Fruit fly (Drosophila melanogaster) whole organism, embryonic: ENCODE data around the gene CG4101.

Experiments
- Aef1 ChIP-seq: fragments of 200-800 bp; sonication (Bioruptor generic); IDR thresholded peaks from 3 replicates; pipeline ENCODE4 v1.3.6; 2022; ENCODE audit warnings: missing biosample characterization, missing genetic modification characterization
- CG10267 ChIP-seq: fragments of 200-800 bp; sonication (Bioruptor generic); optimal IDR thresholded peaks from 2 replicates; lab custom pipeline; 2018; ENCODE audit warnings: missing biosample characterization, mild to moderate bottlenecking, missing genetic modification characterization, moderate library complexity
- CG10366 ChIP-seq: fragments of 200-800 bp; sonication (Bioruptor generic); IDR thresholded peaks from 2 replicates; pipeline ENCODE4 v1.3.6; 2022; ENCODE audit warnings: missing biosample characterization, missing genetic modification characterization
- CG10565 ChIP-seq: fragments of 200-800 bp; sonication (Bioruptor generic); optimal IDR thresholded peaks from 3 replicates; lab custom pipeline; 2016; ENCODE audit warnings: missing biosample characterization, mild to moderate bottlenecking, missing genetic modification characterization
- CG11504 ChIP-seq: fragments of 200-800 bp; sonication (Bioruptor generic); optimal IDR thresholded peaks from 3 replicates; lab custom pipeline; 2019; ENCODE audit warnings: missing biosample characterization, mild to moderate bottlenecking, missing genetic modification characterization, moderate library complexity
- CG12104 ChIP-seq: fragments of 200-800 bp; sonication (Bioruptor generic); optimal IDR thresholded peaks from 3 replicates; lab custom pipeline; 2016; ENCODE audit warnings: missing biosample characterization, missing genetic modification characterization
- CG15269 ChIP-seq: fragments of 200-800 bp; sonication (Bioruptor generic); optimal IDR thresholded peaks from 2 replicates; lab custom pipeline; 2018; ENCODE audit warnings: missing biosample characterization, mild to moderate bottlenecking, missing genetic modification characterization, moderate library complexity
- CG15601 ChIP-seq: fragments of 200-800 bp; sonication (Bioruptor generic); optimal IDR thresholded peaks from 3 replicates; lab custom pipeline; 2019; ENCODE audit warnings: missing biosample characterization, mild to moderate bottlenecking, missing genetic modification characterization, moderate library complexity
- CG15696 ChIP-seq: fragments of 200-800 bp; sonication (Bioruptor generic); optimal IDR thresholded peaks from 2 replicates; lab custom pipeline; 2019; ENCODE audit warnings: missing biosample characterization, mild to moderate bottlenecking, missing genetic modification characterization, moderate library complexity
- CG1647 ChIP-seq: fragments of 200-800 bp; sonication (Bioruptor generic); optimal IDR thresholded peaks from 3 replicates; lab custom pipeline; 2016; ENCODE audit warnings: missing biosample characterization, missing genetic modification characterization
- CG17328 ChIP-seq: fragments of 200-800 bp; sonication (Bioruptor generic); IDR thresholded peaks from 2 replicates; pipeline ENCODE4 v1.3.6; 2022; ENCODE audit warnings: missing biosample characterization, missing genetic modification characterization
- CG18262 ChIP-seq: fragments of 200-800 bp; optimal IDR thresholded peaks from 3 replicates; lab custom pipeline; 2019; ENCODE audit warnings: missing biosample characterization, mild to moderate bottlenecking, missing genetic modification characterization, moderate library complexity
- CG33213 ChIP-seq: fragments of 200-800 bp; sonication (Bioruptor generic); optimal IDR thresholded peaks from 3 replicates; lab custom pipeline; 2016; ENCODE audit warnings: missing biosample characterization, missing genetic modification characterization
- CG3995 ChIP-seq: fragments of 200-800 bp; sonication (Bioruptor generic); optimal IDR thresholded peaks from 3 replicates; lab custom pipeline; 2016; ENCODE audit warnings: missing biosample characterization, missing genetic modification characterization
- CG4404 ChIP-seq: fragments of 200-800 bp; sonication (Bioruptor generic); IDR thresholded peaks from 2 replicates; pipeline ENCODE4 v1.3.6; 2022; ENCODE audit warnings: missing biosample characterization, missing genetic modification characterization
- CG6654 ChIP-seq: fragments of 200-800 bp; sonication (Bioruptor generic); optimal IDR thresholded peaks from 2 replicates; lab custom pipeline; 2017; ENCODE audit warnings: missing biosample characterization, mild to moderate bottlenecking, missing genetic modification characterization
- CG7357 ChIP-seq: fragments of 200-800 bp; sonication (Bioruptor generic); IDR thresholded peaks from 3 replicates; pipeline ENCODE4 v1.3.6; 2022; ENCODE audit warnings: missing biosample characterization, missing genetic modification characterization
- CG7556 ChIP-seq: fragments of 200-800 bp; sonication (Bioruptor generic); optimal IDR thresholded peaks from 2 replicates; lab custom pipeline; 2017; ENCODE audit warnings: missing biosample characterization, mild to moderate bottlenecking, missing genetic modification characterization
- CG8281 ChIP-seq: fragments of 200-800 bp; sonication (Bioruptor generic); optimal IDR thresholded peaks from 2 replicates; lab custom pipeline; 2018; ENCODE audit warnings: missing biosample characterization, mild to moderate bottlenecking, missing genetic modification characterization, moderate library complexity
- CG8944 ChIP-seq: fragments of 200-800 bp; sonication (Bioruptor generic); optimal IDR thresholded peaks from 3 replicates; lab custom pipeline; 2016; ENCODE audit warnings: missing biosample characterization, missing genetic modification characterization
- Chrac-16 ChIP-seq: fragments of 200-800 bp; sonication (Bioruptor generic); optimal IDR thresholded peaks from 3 replicates; lab custom pipeline; 2016; ENCODE audit warnings: missing biosample characterization, missing genetic modification characterization
- Dfd ChIP-seq, 2 experiments: fragments of >200 bp; optimal IDR thresholded peaks; 2 replicates each; lab custom pipeline; 2017; ENCODE audit warnings: missing biosample characterization in 2 of 2, missing genetic modification characterization in 2 of 2
- Doc3 ChIP-seq: fragments of 200-800 bp; sonication (Bioruptor generic); IDR thresholded peaks from 3 replicates; pipeline ENCODE4 v1.3.6; 2022; ENCODE audit warnings: missing biosample characterization, missing genetic modification characterization; ENCODE audit not compliant: partially characterized antibody
- H15 ChIP-seq: fragments of 200-800 bp; sonication (Bioruptor generic); IDR thresholded peaks from 3 replicates; pipeline ENCODE4 v1.3.6; 2022; ENCODE audit warnings: missing biosample characterization, missing genetic modification characterization
- Lhr ChIP-seq: fragments of 200-800 bp; sonication (Bioruptor generic); optimal IDR thresholded peaks from 3 replicates; lab custom pipeline; 2017; ENCODE audit warnings: mild to moderate bottlenecking, missing biosample characterization, missing genetic modification reagents, missing genetic modification characterization
- NFAT ChIP-seq: fragments of 200-800 bp; sonication (Bioruptor generic); IDR thresholded peaks from 2 replicates; pipeline ENCODE4 v1.3.6; 2022; ENCODE audit warnings: missing biosample characterization, missing genetic modification characterization
- Rx ChIP-seq: fragments of 200-800 bp; sonication (Bioruptor generic); IDR thresholded peaks from 2 replicates; pipeline ENCODE4 v1.3.6; 2022; ENCODE audit warnings: missing biosample characterization, missing genetic modification characterization
- Taf1 ChIP-seq: fragments of 200-800 bp; sonication (Bioruptor generic); IDR thresholded peaks from 2 replicates; pipeline ENCODE4 v1.3.6; 2022; ENCODE audit warnings: missing biosample characterization, missing genetic modification characterization
- aop ChIP-seq: fragments of 200-800 bp; sonication (Bioruptor generic); IDR thresholded peaks from 2 replicates; pipeline ENCODE4 v1.3.6; 2022; ENCODE audit warnings: missing biosample characterization, missing genetic modification characterization
- cato ChIP-seq: fragments of 200-800 bp; sonication (Bioruptor generic); optimal IDR thresholded peaks from 2 replicates; lab custom pipeline; 2016; ENCODE audit warnings: missing biosample characterization, missing genetic modification characterization, borderline replicate concordance
- dm ChIP-seq: fragments of 200-800 bp; sonication (Bioruptor generic); optimal IDR thresholded peaks from 3 replicates; lab custom pipeline; 2016; ENCODE audit warnings: missing biosample characterization, missing genetic modification characterization
- emc ChIP-seq: fragments of 200-800 bp; sonication (Bioruptor generic); optimal IDR thresholded peaks from 2 replicates; lab custom pipeline; 2016; ENCODE audit warnings: missing biosample characterization, missing genetic modification characterization
- en ChIP-seq: fragments of 200-800 bp; sonication (Bioruptor generic); optimal IDR thresholded peaks from 2 replicates; lab custom pipeline; 2016; ENCODE audit warnings: missing biosample characterization, missing genetic modification characterization
- ftz-f1 ChIP-seq: fragments of 200-800 bp; sonication (Bioruptor generic); optimal IDR thresholded peaks from 2 replicates; lab custom pipeline; 2016; ENCODE audit warnings: missing biosample characterization, missing genetic modification characterization
- gt ChIP-seq: fragments of 200-800 bp; sonication (Bioruptor generic); IDR thresholded peaks from 2 replicates; pipeline ENCODE4 v1.3.6; 2022; ENCODE audit warnings: missing biosample characterization, missing genetic modification characterization
- ind ChIP-seq: fragments of 200-800 bp; sonication (Bioruptor generic); optimal IDR thresholded peaks from 3 replicates; lab custom pipeline; 2016; ENCODE audit warnings: missing biosample characterization, missing genetic modification characterization
- kay ChIP-seq: fragments of 200-800 bp; sonication (Bioruptor generic); optimal IDR thresholded peaks from 2 replicates; lab custom pipeline; 2016; ENCODE audit warnings: missing biosample characterization, missing genetic modification characterization
- kni ChIP-seq: fragments of 200-800 bp; sonication (Bioruptor generic); optimal IDR thresholded peaks from 3 replicates; lab custom pipeline; 2017; ENCODE audit warnings: mild to moderate bottlenecking, missing biosample characterization, missing genetic modification reagents, missing genetic modification characterization
- nmo ChIP-seq: fragments of 200-800 bp; sonication (Bioruptor generic); optimal IDR thresholded peaks from 2 replicates; lab custom pipeline; 2018; ENCODE audit warnings: missing biosample characterization, mild to moderate bottlenecking, missing genetic modification characterization, moderate library complexity
- pan ChIP-seq, 4 experiments: fragments of >200 bp in 3 of 4; fragments of 200-800 bp in 1 of 4; sonication (Bioruptor generic) in 1 of 4; optimal IDR thresholded peaks in 3 of 4; IDR thresholded peaks in 1 of 4; 2 replicates each; pipeline versions ENCODE4 v1.3.6 to Lab custom; 2017 to 2022; ENCODE audit warnings: missing biosample characterization in 2 of 4, missing genetic modification characterization in 2 of 4, mixed read lengths in 1 of 4
- pho ChIP-seq: fragments of 200-800 bp; sonication (Bioruptor generic); optimal IDR thresholded peaks from 2 replicates; lab custom pipeline; 2016; ENCODE audit warnings: missing biosample characterization, missing genetic modification characterization
- prd ChIP-seq, 3 experiments: fragments of >200 bp in 2 of 3; fragments of 200-800 bp in 1 of 3; sonication (Bioruptor generic) in 1 of 3; optimal IDR thresholded peaks in 2 of 3; IDR thresholded peaks in 1 of 3; 2 replicates in 2 of 3; 3 replicates in 1 of 3; pipeline versions ENCODE4 v1.3.6 to Lab custom; 2017 to 2022; ENCODE audit warnings: missing biosample characterization in 1 of 3, missing genetic modification characterization in 1 of 3
- ranshi ChIP-seq: fragments of 200-800 bp; sonication (Bioruptor generic); IDR thresholded peaks from 2 replicates; pipeline ENCODE4 v1.3.6; 2022; ENCODE audit warnings: missing biosample characterization, missing genetic modification characterization
- sc ChIP-seq, 3 experiments: fragments of >200 bp in 2 of 3; fragments of 200-800 bp in 1 of 3; sonication (Bioruptor generic) in 1 of 3; optimal IDR thresholded peaks; 2 replicates in 2 of 3; 3 replicates in 1 of 3; lab custom pipeline; 2017; ENCODE audit warnings: mild to moderate bottlenecking in 1 of 3, missing biosample characterization in 1 of 3, missing genetic modification characterization in 1 of 3, missing genetic modification reagents in 1 of 3
- sd ChIP-seq: fragments of 200-800 bp; sonication (Bioruptor generic); optimal IDR thresholded peaks from 3 replicates; lab custom pipeline; 2018; ENCODE audit warnings: missing biosample characterization, mild to moderate bottlenecking, missing genetic modification characterization, moderate library complexity
- tna ChIP-seq: fragments of 200-800 bp; sonication (Bioruptor generic); IDR thresholded peaks from 2 replicates; pipeline ENCODE4 v1.3.6; 2022; ENCODE audit warnings: missing biosample characterization, missing genetic modification characterization; ENCODE audit not compliant: partially characterized antibody
- tx ChIP-seq: fragments of 200-800 bp; sonication (Bioruptor generic); optimal IDR thresholded peaks from 2 replicates; lab custom pipeline; 2016; ENCODE audit warnings: missing biosample characterization, missing genetic modification characterization
- vnd ChIP-seq: fragments of 200-800 bp; sonication (Bioruptor generic); IDR thresholded peaks from 3 replicates; pipeline ENCODE4 v1.3.6; 2022; ENCODE audit warnings: missing biosample characterization, missing genetic modification characterization; ENCODE audit not compliant: partially characterized antibody
- zfh1 ChIP-seq: fragments of 200-800 bp; sonication (Bioruptor generic); IDR thresholded peaks from 3 replicates; pipeline ENCODE4 v1.3.6; 2022; ENCODE audit warnings: missing biosample characterization, missing genetic modification characterization

Gene CG4101

DNA sequence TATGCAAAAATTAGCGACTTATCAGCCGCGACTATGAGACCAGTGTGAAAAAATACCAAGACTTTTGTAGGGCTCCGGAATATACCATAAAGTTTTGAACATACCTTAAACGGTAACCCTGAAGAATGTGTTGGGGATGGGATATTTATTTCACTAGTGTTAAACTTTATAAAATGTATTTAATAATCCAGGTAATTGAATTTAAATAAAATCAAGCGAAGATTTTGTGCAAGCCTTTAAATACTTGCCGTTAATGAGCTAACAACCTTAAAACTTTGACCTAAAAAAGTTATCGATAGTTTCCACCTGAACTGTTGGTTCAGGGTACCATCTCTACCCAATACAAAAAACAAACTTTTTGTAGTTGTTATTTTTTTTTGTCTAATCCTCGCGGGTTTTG lies at the start of gene CG4101:
Gene CG4101 (plus strand): TSS at position 335 of the 400 bp plus-strand sequence.
- TF ChIP-seq dm (GFP tag; lab: Kevin White, UChicago) = peak; percentile 27
- TF ChIP-seq CG33213 (GFP tag; lab: Kevin White, UChicago) = peak; percentile 73
- peak; percentile 81 for TF ChIP-seq NFAT (GFP tag; lab: Robert Waterston, UW)
- TF ChIP-seq CG15269 (tag; lab: Kevin White, UChicago) = peak; percentile 82
- no peak for TF ChIP-seq tna (GFP tag; lab: Robert Waterston, UW)
- TF ChIP-seq CG3995 = peak; percentile 53
- peak; percentile 21 for TF ChIP-seq emc (GFP tag; lab: Kevin White, UChicago)
- TF ChIP-seq CG4404 = peak; percentile 57
- TF ChIP-seq aop (GFP tag; lab: Robert Waterston, UW) = no peak
- TF ChIP-seq cato = peak; percentile 35
- TF ChIP-seq vnd = peak; percentile 75
- peak; percentile 99 for TF ChIP-seq sd
- peak; percentile 80 for TF ChIP-seq CG11504
- peak; percentile 74 for TF ChIP-seq CG12104 (GFP tag; lab: Kevin White, UChicago)
- TF ChIP-seq Taf1 = peak; percentile 75
- peak; percentile 82 for TF ChIP-seq Chrac-16 (GFP tag; lab: Kevin White, UChicago)
- peak; percentile 82 for TF ChIP-seq ind (GFP tag; lab: Kevin White, UChicago)
- peak; percentile 53 for TF ChIP-seq CG7556 (GFP tag; lab: Kevin White, UChicago)
- no peak for TF ChIP-seq Dfd (GFP tag; optimal IDR thresholded peaks at IDR 0.05; lab: Kevin White, UChicago)
- TF ChIP-seq CG17328 (GFP tag; lab: Robert Waterston, UW) = peak; percentile 69
- peak; percentile 85 for TF ChIP-seq CG10267 (tag; lab: Kevin White, UChicago)
- peak; percentile 88 for TF ChIP-seq nmo (GFP tag; lab: Kevin White, UChicago)
- TF ChIP-seq H15 (GFP tag; lab: Robert Waterston, UW) = peak; percentile 58; the same call in 1 of the 3 replicates
- TF ChIP-seq CG8944 (GFP tag; lab: Kevin White, UChicago) = peak; percentile 64
- TF ChIP-seq Lhr (GFP tag; lab: Kevin White, UChicago) = peak; percentile 61
- TF ChIP-seq CG10565 (GFP tag; lab: Kevin White, UChicago) = peak; percentile 42
- TF ChIP-seq CG8281 (tag; lab: Kevin White, UChicago) = peak; percentile 37
- TF ChIP-seq CG18262 = peak; percentile 70
- no peak for TF ChIP-seq pan (optimal IDR thresholded peaks at IDR 0.05; lab: Kevin White, UChicago)
- peak in 1 of 2 experiments; percentile 66 for TF ChIP-seq pan (GFP tag; optimal IDR thresholded peaks at IDR 0.05 in 1 of 2, IDR thresholded peaks at IDR 0.05 in 1 of 2)
- peak; percentile 85 for TF ChIP-seq pho (GFP tag; lab: Kevin White, UChicago)
- TF ChIP-seq sc (optimal IDR thresholded peaks at IDR 0.05; lab: Kevin White, UChicago) = no peak
- no peak for TF ChIP-seq sc (GFP tag; optimal IDR thresholded peaks at IDR 0.05; lab: Kevin White, UChicago)
- TF ChIP-seq CG6654 (GFP tag; lab: Kevin White, UChicago) = no peak
- TF ChIP-seq prd (optimal IDR thresholded peaks at IDR 0.05; lab: Kevin White, UChicago) = no peak
- TF ChIP-seq prd (GFP tag; IDR thresholded peaks at IDR 0.05; lab: Robert Waterston, UW) = peak; percentile 85
- peak; percentile 47 for TF ChIP-seq en (GFP tag; lab: Kevin White, UChicago)
- TF ChIP-seq kni (GFP tag; lab: Kevin White, UChicago) = peak; percentile 4
- peak; percentile 91 for TF ChIP-seq Doc3
- peak; percentile 71; the same call in 1 of the 2 replicates for TF ChIP-seq ranshi (GFP tag; lab: Robert Waterston, UW)
- TF ChIP-seq Rx (GFP tag; lab: Robert Waterston, UW) = peak; percentile 66
- peak; percentile 80 for TF ChIP-seq Aef1
- TF ChIP-seq gt = no peak
- peak; percentile 80 for TF ChIP-seq CG10366 (GFP tag; lab: Robert Waterston, UW)
- TF ChIP-seq kay = peak; percentile 56
- TF ChIP-seq CG7357 (GFP tag; lab: Robert Waterston, UW) = 0 out of 3 replicates have a peak, but pooled peaks have one; percentile 30
- peak; percentile 38 for TF ChIP-seq ftz-f1 (GFP tag; lab: Kevin White, UChicago)
- peak; percentile 80 for TF ChIP-seq CG15601 (tag; lab: Kevin White, UChicago)
- TF ChIP-seq tx = peak; percentile 70
- TF ChIP-seq zfh1 = peak; percentile 76
- peak; percentile 84 for TF ChIP-seq CG15696 (tag; lab: Kevin White, UChicago)
- TF ChIP-seq CG1647 (GFP tag; lab: Kevin White, UChicago) = peak; percentile 55
